Worm (Caenorhabditis elegans) whole organism, L2 larva: ENCODE measurements around the gene T04C9.3.

ENCODE experiments used
- alr-1 ChIP-seq: fragments of 150-350 bp; optimal IDR thresholded peaks from 2 replicates; lab custom pipeline; 2014; ENCODE audit warnings: missing biosample characterization, missing genetic modification characterization
- aly-2 ChIP-seq: fragments of 150-350 bp; optimal IDR thresholded peaks from 2 replicates; lab custom pipeline; 2014; ENCODE audit warnings: missing biosample characterization, missing genetic modification characterization
- ama-1 ChIP-seq: fragments of 150-350 bp; optimal IDR thresholded peaks from 2 replicates; lab custom pipeline; 2018; ENCODE audit warnings: inconsistent platforms
- ceh-82 ChIP-seq: fragments of 150-350 bp; optimal IDR thresholded peaks from 2 replicates; lab custom pipeline; 2014; ENCODE audit warnings: missing biosample characterization, missing genetic modification characterization
- elt-1 ChIP-seq: fragments of 150-350 bp; optimal IDR thresholded peaks from 2 replicates; lab custom pipeline; 2014; ENCODE audit warnings: missing biosample characterization, missing genetic modification characterization
- mdl-1 ChIP-seq, 2 experiments: fragments of 150-350 bp in 1 of 2; sonication (generic microtip) in 1 of 2; optimal IDR thresholded peaks; 2 replicates each; lab custom pipeline; 2017; ENCODE audit warnings: missing biosample characterization in 2 of 2, missing genetic modification characterization in 2 of 2
- nhr-11 ChIP-seq: fragments of 150-350 bp; optimal IDR thresholded peaks from 2 replicates; lab custom pipeline; 2014; ENCODE audit warnings: missing biosample characterization, missing genetic modification characterization
- nhr-25 ChIP-seq: fragments of 150-350 bp; sonication (generic microtip); optimal IDR thresholded peaks from 3 replicates; lab custom pipeline; 2014; ENCODE audit warnings: missing biosample characterization, missing genetic modification characterization
- skn-1 ChIP-seq: sonication (generic microtip); optimal IDR thresholded peaks from 2 replicates; lab custom pipeline; 2017; ENCODE audit warnings: missing biosample characterization, missing genetic modification characterization
- sma-3 ChIP-seq: sonication (generic microtip); optimal IDR thresholded peaks from 2 replicates; lab custom pipeline; 2016; ENCODE audit warnings: missing genetic modification reagents, missing genetic modification characterization, missing compliant biosample characterization
- snpc-4 ChIP-seq: fragments of 150-350 bp; optimal IDR thresholded peaks from 2 replicates; lab custom pipeline; 2014; ENCODE audit warnings: missing biosample characterization, missing genetic modification characterization
- unc-55 ChIP-seq: fragments of 150-350 bp; sonication (generic microtip); optimal IDR thresholded peaks from 3 replicates; lab custom pipeline; 2014; ENCODE audit warnings: missing biosample characterization, missing genetic modification reagents, missing genetic modification characterization

DNA sequence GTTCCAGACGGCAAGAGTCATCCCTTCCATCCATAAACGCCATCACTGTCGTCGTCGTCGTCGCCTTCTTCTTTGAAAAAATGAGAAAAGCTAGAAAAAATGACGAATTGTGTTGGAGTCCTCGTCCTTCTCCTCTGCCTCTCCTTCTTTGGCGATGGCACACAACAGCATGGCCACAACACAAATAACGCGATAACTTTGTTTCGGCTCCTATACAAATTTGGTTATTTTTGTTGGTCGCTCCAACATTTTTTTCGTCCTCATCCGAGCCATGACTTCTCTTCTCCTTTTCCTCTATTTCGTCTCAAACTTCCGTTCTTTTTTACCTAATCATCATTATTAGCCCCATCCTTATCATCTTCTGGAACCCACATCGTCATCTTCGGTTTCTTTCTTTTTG lies 6.6 kb downstream of the T04C9.3 start:
- TF ChIP-seq sma-3 (GFP tag; lab: Kevin White, UChicago) (no peak), elt-1 (no peak), mdl-1 (tag; optimal IDR thresholded peaks at IDR 0.05; lab: Kevin White, UChicago) (no peak), alr-1 (no peak), snpc-4 (tag; lab: Kevin White, UChicago) (no peak), nhr-25 (tag; lab: Kevin White, UChicago) (no peak), ama-1 (no peak), nhr-11 (tag; lab: Kevin White, UChicago) (no peak), unc-55 (GFP tag; lab: Kevin White, UChicago) (peak; percentile 2), aly-2 (tag; lab: Kevin White, UChicago) (no peak), ceh-82 (no peak), skn-1 (tag; lab: Kevin White, UChicago) (no peak)
